Worm (Caenorhabditis elegans) whole organism, dauer: ENCODE measurements around the gene T02E9.6.

Experiments used
- unc-62 ChIP-seq: sonication (generic microtip); optimal IDR thresholded peaks from 2 replicates; lab custom pipeline; 2017; ENCODE audit warnings: missing biosample characterization, missing genetic modification reagents, missing genetic modification characterization

T02E9.6 gene

ce11 chrV:11334193-11334592 lies at the start of gene T02E9.6:
Gene T02E9.6 (minus strand): TSS chrV:11334293.
- TF ChIP-seq unc-62, result no peak

ce11 chrV:11383032-11383431 lies 48.9 kb upstream of the T02E9.6 start, which contains the start of gene F55C10.5:
Gene F55C10.5 (plus strand): TSS chrV:11383105.
- no peak for TF ChIP-seq unc-62

- no peak for TF ChIP-seq unc-62
These were observed 46.5 kb upstream of the T02E9.6 start for ce11 chrV:11380571-11380970.

ce11 chrV:11379341-11379740 lies 45.2 kb upstream of the T02E9.6 start:
- no peak for TF ChIP-seq unc-62

ce11 chrV:11375150-11375792 lies 41.2 kb upstream of the T02E9.6 start, which contains the start of gene cnb-1:
Gene cnb-1 (plus strand): TSS chrV:11375742.
- no peak for TF ChIP-seq unc-62

ce11 chrV:11373918-11374317 lies 39.8 kb upstream of the T02E9.6 start:
- TF ChIP-seq unc-62, result no peak

ce11 chrV:11372284-11372878 lies 38.3 kb upstream of the T02E9.6 start:
- TF ChIP-seq unc-62, result no peak

- no peak for TF ChIP-seq unc-62
These were observed 32.0 kb upstream of the T02E9.6 start, which contains the start of gene dop-5 for ce11 chrV:11366129-11366528. Gene dop-5 (minus strand): TSS chrV:11366229.

ce11 chrV:11363575-11363974 lies 29.5 kb upstream of the T02E9.6 start:
- TF ChIP-seq unc-62, result no peak

ce11 chrV:11354264-11354663 lies 20.2 kb upstream of the T02E9.6 start:
- TF ChIP-seq unc-62, result no peak

- TF ChIP-seq unc-62, result no peak
These were observed 18.8 kb upstream of the T02E9.6 start, which contains the start of gene npr-25 for ce11 chrV:11352893-11353292. Gene npr-25 (minus strand): TSS chrV:11352993.

ce11 chrV:11351263-11351662 lies 17.2 kb upstream of the T02E9.6 start:
- no peak for TF ChIP-seq unc-62

ce11 chrV:11346912-11347311 lies 12.8 kb upstream of the T02E9.6 start, which contains the start of gene grl-7:
Gene grl-7 (minus strand): TSS chrV:11347012.
- no peak for TF ChIP-seq unc-62

- TF ChIP-seq unc-62, result no peak
These were observed 10.8 kb upstream of the T02E9.6 start for ce11 chrV:11344816-11345336.

- TF ChIP-seq unc-62, result no peak
These were observed 10.0 kb upstream of the T02E9.6 start for ce11 chrV:11344112-11344511.

ce11 chrV:11341913-11342312 lies 7.8 kb upstream of the T02E9.6 start, which contains the start of gene T02E9.5:
Gene T02E9.5 (plus strand): TSS chrV:11342233.
- TF ChIP-seq unc-62, result no peak

ce11 chrV:11341130-11341675 lies 7.1 kb upstream of the T02E9.6 start:
- no peak for TF ChIP-seq unc-62

ce11 chrV:11336877-11337276 lies 2.8 kb upstream of the T02E9.6 start:
- TF ChIP-seq unc-62, result no peak
